Fruit fly (Drosophila melanogaster) whole organism, embryonic: ENCODE results near the gene Tim17a2.
A peak's percentile ranks its signal among the peaks of the same experiment; 100 is the strongest.

Source experiments
- Adf1 ChIP-seq: fragments of 200-800 bp; sonication (Bioruptor generic); IDR thresholded peaks from 2 replicates; pipeline ENCODE4 v1.3.6; 2022; ENCODE audit warnings: missing biosample characterization, missing genetic modification characterization
- CG10431 ChIP-seq: fragments of 200-800 bp; sonication (Bioruptor generic); optimal IDR thresholded peaks from 3 replicates; lab custom pipeline; 2018; ENCODE audit warnings: missing biosample characterization, mild to moderate bottlenecking, missing genetic modification characterization
- CG10959 ChIP-seq: fragments of 200-800 bp; sonication (Bioruptor generic); IDR thresholded peaks from 2 replicates; pipeline ENCODE4 v1.3.6; 2022; ENCODE audit warnings: missing biosample characterization, missing genetic modification characterization
- CG11695 ChIP-seq: fragments of 200-800 bp; sonication (Bioruptor generic); IDR thresholded peaks from 3 replicates; pipeline ENCODE4 v1.3.6; 2022; ENCODE audit warnings: missing biosample characterization, missing genetic modification characterization
- CG12942 ChIP-seq: fragments of 200-800 bp; sonication (Bioruptor generic); optimal IDR thresholded peaks from 3 replicates; lab custom pipeline; 2016; ENCODE audit warnings: missing biosample characterization, missing genetic modification characterization
- CG13287 ChIP-seq: fragments of 200-800 bp; sonication (Bioruptor generic); IDR thresholded peaks from 2 replicates; pipeline ENCODE4 v1.3.6; 2022; ENCODE audit warnings: missing biosample characterization, missing genetic modification characterization; ENCODE audit not compliant: partially characterized antibody
- CG13296 ChIP-seq: fragments of 200-800 bp; sonication (Bioruptor generic); optimal IDR thresholded peaks from 3 replicates; lab custom pipeline; 2018; ENCODE audit warnings: missing biosample characterization, mild to moderate bottlenecking, missing genetic modification characterization
- CG14710 ChIP-seq: fragments of 200-800 bp; sonication (Bioruptor generic); optimal IDR thresholded peaks from 3 replicates; lab custom pipeline; 2019; ENCODE audit warnings: missing biosample characterization, mild to moderate bottlenecking, missing genetic modification characterization, moderate library complexity
- CG15269 ChIP-seq: fragments of 200-800 bp; sonication (Bioruptor generic); optimal IDR thresholded peaks from 2 replicates; lab custom pipeline; 2018; ENCODE audit warnings: missing biosample characterization, mild to moderate bottlenecking, missing genetic modification characterization, moderate library complexity
- CG18764 ChIP-seq: fragments of 200-800 bp; sonication (Bioruptor generic); optimal IDR thresholded peaks from 3 replicates; lab custom pipeline; 2016; ENCODE audit warnings: missing biosample characterization, missing genetic modification characterization
- CG2678 ChIP-seq: fragments of 200-800 bp; sonication (Bioruptor generic); optimal IDR thresholded peaks from 3 replicates; lab custom pipeline; 2019; ENCODE audit warnings: missing biosample characterization, mild to moderate bottlenecking, missing genetic modification characterization, moderate library complexity
- CG34224 ChIP-seq: fragments of 200-800 bp; sonication (Bioruptor generic); IDR thresholded peaks from 3 replicates; pipeline ENCODE4 v1.3.6; 2022; ENCODE audit warnings: missing biosample characterization, missing genetic modification characterization; ENCODE audit not compliant: partially characterized antibody
- CG3726 ChIP-seq: fragments of 200-800 bp; sonication (Bioruptor generic); IDR thresholded peaks from 3 replicates; pipeline ENCODE4, ENCODE4 v1.3.6; 2022; ENCODE audit warnings: missing biosample characterization, missing genetic modification characterization
- CG4282 ChIP-seq: fragments of 200-800 bp; sonication (Bioruptor generic); optimal IDR thresholded peaks from 2 replicates; lab custom pipeline; 2016; ENCODE audit warnings: missing biosample characterization, missing genetic modification characterization
- CG6254 ChIP-seq: fragments of 200-800 bp; sonication (Bioruptor generic); optimal IDR thresholded peaks from 3 replicates; lab custom pipeline; 2017; ENCODE audit warnings: mild to moderate bottlenecking, missing biosample characterization, missing genetic modification reagents, missing genetic modification characterization
- CG7556 ChIP-seq: fragments of 200-800 bp; sonication (Bioruptor generic); optimal IDR thresholded peaks from 2 replicates; lab custom pipeline; 2017; ENCODE audit warnings: missing biosample characterization, mild to moderate bottlenecking, missing genetic modification characterization
- CG8290 ChIP-seq, 3 experiments: fragments of 200-800 bp; sonication (Bioruptor generic); optimal IDR thresholded peaks; 2 replicates each; lab custom pipeline; 2016 to 2019; ENCODE audit warnings: missing biosample characterization in 3 of 3, missing genetic modification characterization in 3 of 3, mild to moderate bottlenecking in 2 of 3, moderate library complexity in 1 of 3
- CG8388 ChIP-seq: fragments of 200-800 bp; sonication (Bioruptor generic); optimal IDR thresholded peaks from 2 replicates; lab custom pipeline; 2019; ENCODE audit warnings: missing biosample characterization, mild to moderate bottlenecking, missing genetic modification characterization, moderate library complexity
- CG8924 ChIP-seq: fragments of 200-800 bp; optimal IDR thresholded peaks from 3 replicates; lab custom pipeline; 2019; ENCODE audit warnings: missing biosample characterization, mild to moderate bottlenecking, missing genetic modification characterization, moderate library complexity
- Camta ChIP-seq: fragments of 200-800 bp; sonication (Bioruptor generic); optimal IDR thresholded peaks from 2 replicates; lab custom pipeline; 2016; ENCODE audit warnings: missing biosample characterization, missing genetic modification characterization
- CrebB ChIP-seq: fragments of 200-800 bp; sonication (Bioruptor generic); optimal IDR thresholded peaks from 3 replicates; lab custom pipeline; 2018; ENCODE audit warnings: missing biosample characterization, mild to moderate bottlenecking, missing genetic modification characterization
- Dad ChIP-seq: fragments of 200-800 bp; sonication (Bioruptor generic); optimal IDR thresholded peaks from 3 replicates; lab custom pipeline; 2016; ENCODE audit warnings: missing biosample characterization, missing genetic modification characterization
- Dek ChIP-seq: fragments of 200-800 bp; sonication (Bioruptor generic); optimal IDR thresholded peaks from 3 replicates; lab custom pipeline; 2019; ENCODE audit warnings: missing biosample characterization, mild to moderate bottlenecking, missing genetic modification characterization, moderate library complexity
- Fer1 ChIP-seq: fragments of 200-800 bp; sonication (Bioruptor generic); optimal IDR thresholded peaks from 2 replicates; lab custom pipeline; 2017; ENCODE audit warnings: missing biosample characterization, mild to moderate bottlenecking, missing genetic modification characterization
- GATAe ChIP-seq: fragments of 200-800 bp; sonication (Bioruptor generic); conservative IDR thresholded peaks from 2 replicates; pipeline ENCODE4 v1.3.6; 2022; ENCODE audit warnings: missing biosample characterization, missing genetic modification characterization
- Gsc ChIP-seq: fragments of 200-800 bp; sonication (Bioruptor generic); IDR thresholded peaks from 2 replicates; pipeline ENCODE4 v1.3.6; 2022; ENCODE audit warnings: missing biosample characterization, missing genetic modification characterization
- HLH3B ChIP-seq: fragments of 200-800 bp; sonication (Bioruptor generic); IDR thresholded peaks from 2 replicates; pipeline ENCODE4 v1.3.6; 2022; ENCODE audit warnings: missing biosample characterization, missing genetic modification characterization
- HLH54F ChIP-seq: fragments of 200-800 bp; sonication (Bioruptor generic); optimal IDR thresholded peaks from 3 replicates; lab custom pipeline; 2016; ENCODE audit warnings: missing biosample characterization, missing genetic modification characterization
- Hr78 ChIP-seq, 2 experiments: fragments of 200-800 bp in 1 of 2; fragments of >200 bp in 1 of 2; sonication (Bioruptor generic) in 1 of 2; optimal IDR thresholded peaks; 2 replicates each; lab custom pipeline; 2017 to 2019; ENCODE audit warnings: missing biosample characterization in 2 of 2, missing genetic modification characterization in 2 of 2, mild to moderate bottlenecking in 1 of 2, moderate library complexity in 1 of 2
- MESR4 ChIP-seq: fragments of 200-800 bp; sonication (Bioruptor generic); optimal IDR thresholded peaks from 2 replicates; lab custom pipeline; 2018; ENCODE audit warnings: missing biosample characterization, mild to moderate bottlenecking, missing genetic modification characterization, moderate library complexity
- Max ChIP-seq: fragments of 200-800 bp; sonication (Bioruptor generic); optimal IDR thresholded peaks from 2 replicates; lab custom pipeline; 2016; ENCODE audit warnings: missing biosample characterization, mild to moderate bottlenecking, missing genetic modification characterization
- Rfx ChIP-seq: fragments of 200-800 bp; sonication (Bioruptor generic); IDR thresholded peaks from 2 replicates; pipeline ENCODE4 v1.3.6; 2022; ENCODE audit warnings: missing biosample characterization, missing genetic modification characterization
- bab2 ChIP-seq: fragments of 200-800 bp; sonication (Bioruptor generic); optimal IDR thresholded peaks from 2 replicates; lab custom pipeline; 2016; ENCODE audit warnings: missing biosample characterization, missing genetic modification characterization
- caup ChIP-seq: fragments of 200-800 bp; sonication (Bioruptor generic); optimal IDR thresholded peaks from 3 replicates; lab custom pipeline; 2017; ENCODE audit warnings: missing biosample characterization, mild to moderate bottlenecking, missing genetic modification characterization, moderate library complexity; ENCODE audit not compliant: severe bottlenecking
- crc ChIP-seq: fragments of 200-800 bp; sonication (Bioruptor generic); optimal IDR thresholded peaks from 2 replicates; lab custom pipeline; 2016; ENCODE audit warnings: missing biosample characterization, missing genetic modification characterization
- dimm ChIP-seq: fragments of 200-800 bp; sonication (Bioruptor generic); IDR thresholded peaks from 2 replicates; pipeline ENCODE4 v1.3.6; 2022; ENCODE audit warnings: missing biosample characterization, missing genetic modification characterization
- esg ChIP-seq: fragments of 200-800 bp; sonication (Bioruptor generic); conservative IDR thresholded peaks from 2 replicates; pipeline ENCODE4 v1.3.6; 2022; ENCODE audit warnings: missing biosample characterization, missing genetic modification characterization
- fd102C ChIP-seq: fragments of 200-800 bp; sonication (Bioruptor generic); optimal IDR thresholded peaks from 2 replicates; lab custom pipeline; 2018; ENCODE audit warnings: missing biosample characterization, mild to moderate bottlenecking, missing genetic modification characterization, moderate library complexity
- fru ChIP-seq: fragments of >200 bp; optimal IDR thresholded peaks from 2 replicates; lab custom pipeline; 2017
- her ChIP-seq: fragments of 200-800 bp; sonication (Bioruptor generic); optimal IDR thresholded peaks from 2 replicates; lab custom pipeline; 2016; ENCODE audit warnings: missing biosample characterization, missing genetic modification characterization
- klu ChIP-seq: fragments of 200-800 bp; sonication (Bioruptor generic); IDR thresholded peaks from 2 replicates; pipeline ENCODE4 v1.3.6; 2022; ENCODE audit warnings: missing biosample characterization, missing genetic modification characterization
- salm ChIP-seq: fragments of 200-800 bp; sonication (Bioruptor generic); optimal IDR thresholded peaks from 2 replicates; lab custom pipeline; 2018; ENCODE audit warnings: missing biosample characterization, mild to moderate bottlenecking, missing genetic modification characterization
- schlank ChIP-seq: fragments of 200-800 bp; sonication (Bioruptor generic); optimal IDR thresholded peaks from 2 replicates; lab custom pipeline; 2018; ENCODE audit warnings: missing biosample characterization, mild to moderate bottlenecking, missing genetic modification characterization
- sisA ChIP-seq: fragments of 200-800 bp; sonication (Bioruptor generic); IDR thresholded peaks from 2 replicates; pipeline ENCODE4 v1.3.6; 2022; ENCODE audit warnings: missing biosample characterization, missing genetic modification characterization
- sr ChIP-seq: fragments of 200-800 bp; sonication (Bioruptor generic); IDR thresholded peaks from 3 replicates; pipeline ENCODE4 v1.3.6; 2022; ENCODE audit warnings: missing biosample characterization, missing genetic modification characterization
- tio ChIP-seq: fragments of 200-800 bp; sonication (Bioruptor generic); optimal IDR thresholded peaks from 2 replicates; lab custom pipeline; 2017; ENCODE audit warnings: missing biosample characterization, missing genetic modification characterization, inconsistent platforms
- tna ChIP-seq: fragments of 200-800 bp; sonication (Bioruptor generic); IDR thresholded peaks from 2 replicates; pipeline ENCODE4 v1.3.6; 2022; ENCODE audit warnings: missing biosample characterization, missing genetic modification characterization; ENCODE audit not compliant: partially characterized antibody
- unpg ChIP-seq: fragments of 200-800 bp; sonication (Bioruptor generic); optimal IDR thresholded peaks from 3 replicates; lab custom pipeline; 2018; ENCODE audit warnings: missing biosample characterization, mild to moderate bottlenecking, missing genetic modification characterization, moderate library complexity
- vvl ChIP-seq: fragments of 200-800 bp; sonication (Bioruptor generic); IDR thresholded peaks from 2 replicates; pipeline ENCODE4 v1.3.6; 2022; ENCODE audit warnings: missing biosample characterization, missing genetic modification characterization
- z ChIP-seq: fragments of 200-800 bp; sonication (Bioruptor generic); IDR thresholded peaks from 3 replicates; pipeline ENCODE4 v1.3.6; 2022; ENCODE audit warnings: missing biosample characterization, missing genetic modification characterization
- zen ChIP-seq: fragments of 200-800 bp; sonication (Bioruptor generic); optimal IDR thresholded peaks from 3 replicates; lab custom pipeline; 2018; ENCODE audit warnings: missing biosample characterization, mild to moderate bottlenecking, missing genetic modification characterization, moderate library complexity

The Tim17a2 gene

DNA sequence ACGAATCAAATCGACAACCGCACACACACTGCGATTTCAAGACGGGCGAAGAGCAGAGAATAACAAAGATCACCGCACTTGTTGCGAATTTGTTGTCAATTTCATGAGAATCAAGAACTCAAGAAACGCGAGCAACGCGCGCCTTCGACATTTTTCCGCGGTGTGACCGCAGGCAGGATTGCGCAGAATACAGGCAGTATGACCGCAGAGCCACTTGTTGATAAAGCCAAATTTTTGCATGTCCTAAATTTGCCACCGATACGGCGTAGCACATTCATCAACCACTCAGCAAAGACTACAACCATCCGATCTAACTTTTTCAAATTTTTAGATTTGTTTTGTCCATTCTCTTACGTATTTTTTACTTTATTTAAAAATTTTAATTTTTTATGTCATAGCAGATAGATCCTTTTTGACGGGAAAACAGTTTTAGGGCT is 45.2 kb downstream of the Tim17a2 start, which contains the start of gene cno (continued):
- TF ChIP-seq CG3726, result no peak; the same call in 2 of the 3 replicates
- TF ChIP-seq Adf1, result peak; percentile 90
- peak; percentile 33 for TF ChIP-seq CG8290 (GFP tag; optimal IDR thresholded peaks at IDR 0.05; lab: Kevin White, UChicago)
- peak in 1 of 2 experiments; percentile 70 for TF ChIP-seq CG8290 (tag; optimal IDR thresholded peaks at IDR 0.05; lab: Kevin White, UChicago)
- no peak for TF ChIP-seq z
- TF ChIP-seq CG7556, result no peak
- no peak for TF ChIP-seq crc (GFP tag; lab: Kevin White, UChicago)
- no peak for TF ChIP-seq CG18764 (GFP tag; lab: Kevin White, UChicago)
- TF ChIP-seq esg (GFP tag; lab: Robert Waterston, UW), result no peak
- TF ChIP-seq Hr78 (GFP tag; optimal IDR thresholded peaks at IDR 0.05; lab: Kevin White, UChicago), result no peak
- no peak for TF ChIP-seq CG4282 (GFP tag; lab: Kevin White, UChicago)
- no peak for TF ChIP-seq Gsc (GFP tag; lab: Robert Waterston, UW)
- TF ChIP-seq zen (tag; lab: Kevin White, UChicago), result peak; percentile 6
- TF ChIP-seq CG6254 (GFP tag; lab: Kevin White, UChicago), result no peak
- no peak for TF ChIP-seq fd102C (GFP tag; lab: Kevin White, UChicago)
- no peak for TF ChIP-seq HLH54F (GFP tag; lab: Kevin White, UChicago)
- no peak for TF ChIP-seq dimm (GFP tag; lab: Robert Waterston, UW)
- TF ChIP-seq tio, result no peak
- TF ChIP-seq CG10959 (GFP tag; lab: Robert Waterston, UW), result no peak
- TF ChIP-seq CG10431 (GFP tag; lab: Kevin White, UChicago), result no peak
- TF ChIP-seq GATAe (GFP tag; lab: Robert Waterston, UW), result no peak
- TF ChIP-seq CG2678, result no peak
- TF ChIP-seq unpg (GFP tag; lab: Kevin White, UChicago), result no peak
- TF ChIP-seq CG34224 (GFP tag; lab: Robert Waterston, UW), result no peak
- TF ChIP-seq Camta, result no peak
- TF ChIP-seq CG12942 (GFP tag; lab: Kevin White, UChicago), result no peak
- peak; percentile 35; the same call in 1 of the 2 replicates for TF ChIP-seq vvl
- TF ChIP-seq CG15269 (tag; lab: Kevin White, UChicago), result peak; percentile 21
- peak; percentile 39 for TF ChIP-seq salm
- peak; percentile 36 for TF ChIP-seq her (GFP tag; lab: Kevin White, UChicago)
- no peak for TF ChIP-seq CG8388 (GFP tag; lab: Kevin White, UChicago)
- peak; percentile 59 for TF ChIP-seq CG14710 (tag; lab: Kevin White, UChicago)
- TF ChIP-seq Dad (GFP tag; lab: Kevin White, UChicago), result no peak
- no peak for TF ChIP-seq CG11695 (GFP tag; lab: Robert Waterston, UW)
- no peak for TF ChIP-seq HLH3B
- TF ChIP-seq sisA (GFP tag; lab: Robert Waterston, UW), result no peak
- peak; percentile 66 for TF ChIP-seq CG8924 (tag; lab: Kevin White, UChicago)
- TF ChIP-seq CrebB (tag; lab: Kevin White, UChicago), result peak; percentile 20
- TF ChIP-seq fru (lab: Kevin White, UChicago), result no peak
- no peak for TF ChIP-seq klu
- TF ChIP-seq CG13296 (GFP tag; lab: Kevin White, UChicago), result peak; percentile 48
- peak; percentile 36 for TF ChIP-seq Dek
- peak; percentile 31 for TF ChIP-seq Fer1 (GFP tag; lab: Kevin White, UChicago)
- no peak for TF ChIP-seq caup (GFP tag; lab: Kevin White, UChicago)
- peak; percentile 65 for TF ChIP-seq MESR4 (GFP tag; lab: Kevin White, UChicago)
- peak; percentile 21 for TF ChIP-seq Max (GFP tag; lab: Kevin White, UChicago)
- TF ChIP-seq Rfx (GFP tag; lab: Robert Waterston, UW), result peak; percentile 27; the same call in 1 of the 2 replicates
- no peak for TF ChIP-seq sr (GFP tag; lab: Robert Waterston, UW)
- peak; percentile 64 for TF ChIP-seq CG13287 (GFP tag; lab: Robert Waterston, UW)
- TF ChIP-seq bab2 (GFP tag; lab: Kevin White, UChicago), result no peak
- TF ChIP-seq tna (GFP tag; lab: Robert Waterston, UW), result no peak
- no peak for TF ChIP-seq schlank (tag; lab: Kevin White, UChicago)
